Fruit fly (Drosophila melanogaster): ENCODE results near the gene CG13116.

CG13116 gene

dm6 chr2L:9729618-9730284 is at the start of gene CG13116:
CG13116 (plus strand) TSS chr2L:9729940.
- TF ChIP-seq CG8301 (tag; optimal IDR thresholded peaks at IDR 0.05): no peak
- no peak for TF ChIP-seq CG34367 (tag; optimal IDR thresholded peaks at IDR 0.05)
- TF ChIP-seq EcR (GFP tag; optimal IDR thresholded peaks at IDR 0.05): peak; percentile 51
- TF ChIP-seq Pif1A (GFP tag; optimal IDR thresholded peaks at IDR 0.05): no peak

- peak; percentile 49 for TF ChIP-seq EcR (GFP tag; optimal IDR thresholded peaks at IDR 0.05)
- TF ChIP-seq CG15710 (tag; optimal IDR thresholded peaks at IDR 0.05): peak; percentile 11
- no peak for TF ChIP-seq CG8301 (tag; optimal IDR thresholded peaks at IDR 0.05)
- peak; percentile 2 for TF ChIP-seq CG8159 (tag; optimal IDR thresholded peaks at IDR 0.05)
- no peak for TF ChIP-seq Snoo (tag; optimal IDR thresholded peaks at IDR 0.05)
- TF ChIP-seq CG17806 (tag; optimal IDR thresholded peaks at IDR 0.05): no peak
- no peak for TF ChIP-seq Pif1A (GFP tag; optimal IDR thresholded peaks at IDR 0.05)
- no peak for TF ChIP-seq rn (GFP tag; IDR thresholded peaks at IDR 0.05)
- TF ChIP-seq CG9948 (tag; optimal IDR thresholded peaks at IDR 0.05): no peak
- no peak for TF ChIP-seq CG13204 (GFP tag; optimal IDR thresholded peaks at IDR 0.05)
- TF ChIP-seq CG4496 (GFP tag; IDR thresholded peaks at IDR 0.05): no peak
Measured at dm6 chr2L:9684108-9684507, 45.6 kb upstream of the CG13116 start.

- TF ChIP-seq Pif1B (GFP tag; optimal IDR thresholded peaks at IDR 0.05): no peak
Measured at dm6 chr2L:9685184-9685583, 44.6 kb upstream of the CG13116 start.

dm6 chr2L:9685993-9686392 is 43.7 kb upstream of the CG13116 start:
- no peak for TF ChIP-seq CG10348 (GFP tag; IDR thresholded peaks at IDR 0.05)
- TF ChIP-seq Ets98B (GFP tag; IDR thresholded peaks at IDR 0.05): no peak
- no peak for TF ChIP-seq CG34367 (tag; optimal IDR thresholded peaks at IDR 0.05)
- no peak for TF ChIP-seq CG13204 (GFP tag; optimal IDR thresholded peaks at IDR 0.05)
- no peak for TF ChIP-seq EcR (GFP tag; optimal IDR thresholded peaks at IDR 0.05)
- no peak for TF ChIP-seq Pif1A (GFP tag; optimal IDR thresholded peaks at IDR 0.05)
- TF ChIP-seq fd96Ca (GFP tag; IDR thresholded peaks at IDR 0.05): no peak

- TF ChIP-seq EcR (GFP tag; optimal IDR thresholded peaks at IDR 0.05) (no peak), CG14655 (GFP tag; optimal IDR thresholded peaks at IDR 0.05) (no peak), CG32121 (GFP tag; IDR thresholded peaks at IDR 0.05) (no peak), Snoo (tag; optimal IDR thresholded peaks at IDR 0.05) (no peak), gl (tag; optimal IDR thresholded peaks at IDR 0.05) (no peak), rn (GFP tag; IDR thresholded peaks at IDR 0.05) (no peak), CG15710 (tag; optimal IDR thresholded peaks at IDR 0.05) (no peak), CG8301 (tag; optimal IDR thresholded peaks at IDR 0.05) (no peak), Pif1B (GFP tag; optimal IDR thresholded peaks at IDR 0.05) (no peak), D1 (tag; optimal IDR thresholded peaks at IDR 0.05) (no peak), CG17806 (tag; optimal IDR thresholded peaks at IDR 0.05) (no peak), CG34367 (tag; optimal IDR thresholded peaks at IDR 0.05) (no peak)
Measured at dm6 chr2L:9690550-9691197, 39.1 kb upstream of the CG13116 start.

dm6 chr2L:9691230-9691629 is 38.5 kb upstream of the CG13116 start:
- TF ChIP-seq CG12605 (GFP tag; IDR thresholded peaks at IDR 0.05) (0 out of 2 replicates have a peak, but pooled peaks have one; percentile 25), Pif1B (GFP tag; optimal IDR thresholded peaks at IDR 0.05) (no peak)

dm6 chr2L:9692364-9693348 is 37.1 kb upstream of the CG13116 start:
- TF ChIP-seq CG15710 (tag; optimal IDR thresholded peaks at IDR 0.05) (peak; percentile 59), CG32121 (GFP tag; IDR thresholded peaks at IDR 0.05) (peak; percentile 92), CG14655 (GFP tag; optimal IDR thresholded peaks at IDR 0.05) (peak; percentile 36), CG34367 (tag; optimal IDR thresholded peaks at IDR 0.05) (no peak), gl (tag; optimal IDR thresholded peaks at IDR 0.05) (peak; percentile 35), EcR (GFP tag; optimal IDR thresholded peaks at IDR 0.05) (no peak), rn (GFP tag; IDR thresholded peaks at IDR 0.05) (peak; percentile 69), CG4496 (GFP tag; IDR thresholded peaks at IDR 0.05) (peak; percentile 90), Ets98B (GFP tag; IDR thresholded peaks at IDR 0.05) (peak; percentile 84), Snoo (tag; optimal IDR thresholded peaks at IDR 0.05) (peak; percentile 58), CG10348 (GFP tag; IDR thresholded peaks at IDR 0.05) (peak; percentile 44; the same call in 1 of the 2 replicates), D1 (tag; optimal IDR thresholded peaks at IDR 0.05) (peak; percentile 43), Pif1A (GFP tag; optimal IDR thresholded peaks at IDR 0.05) (peak; percentile 67), CG12605 (GFP tag; IDR thresholded peaks at IDR 0.05) (peak; percentile 68), CG13204 (GFP tag; optimal IDR thresholded peaks at IDR 0.05) (no peak), CG17806 (tag; optimal IDR thresholded peaks at IDR 0.05) (peak; percentile 51), Pif1B (GFP tag; optimal IDR thresholded peaks at IDR 0.05) (peak; percentile 60), CG8159 (tag; optimal IDR thresholded peaks at IDR 0.05) (peak; percentile 62), fd96Ca (GFP tag; IDR thresholded peaks at IDR 0.05) (peak; percentile 63; the same call in 2 of the 3 replicates), CG8301 (tag; optimal IDR thresholded peaks at IDR 0.05) (peak; percentile 55), CG9948 (tag; optimal IDR thresholded peaks at IDR 0.05) (peak; percentile 44)

Data from whole organism, pupa.